Worm (Caenorhabditis elegans): ENCODE measurements around the gene sel-13.

ce11 chrIII:4655402-4655801 is 44.6 kb downstream of the sel-13 start, which contains the start of gene T23F11.2:
- no peak for TF ChIP-seq ama-1 (optimal IDR thresholded peaks at IDR 0.05)
- TF ChIP-seq tra-4 (tag; optimal IDR thresholded peaks at IDR 0.05) = no peak
- no peak for TF ChIP-seq ceh-13 (GFP tag; optimal IDR thresholded peaks at IDR 0.05)
- TF ChIP-seq hmg-4 (GFP tag; optimal IDR thresholded peaks at IDR 0.05) = no peak
- TF ChIP-seq sea-1 (GFP tag; conservative IDR thresholded peaks at IDR 0.05) = no peak
- no peak for TF ChIP-seq B0310.2 (tag; optimal IDR thresholded peaks at IDR 0.05)
- no peak for TF ChIP-seq ets-7 (tag; optimal IDR thresholded peaks at IDR 0.05)
- no peak for TF ChIP-seq pes-1 (GFP tag; IDR thresholded peaks at IDR 0.05)
- no peak for TF ChIP-seq flt-1 (GFP tag; IDR thresholded peaks at IDR 0.05)
- TF ChIP-seq ceh-36 (tag; optimal IDR thresholded peaks at IDR 0.05) = no peak
- TF ChIP-seq aly-1 (tag; optimal IDR thresholded peaks at IDR 0.05) = no peak
